Fruit fly (Drosophila melanogaster): ENCODE data around the gene CG7231.

DNA sequence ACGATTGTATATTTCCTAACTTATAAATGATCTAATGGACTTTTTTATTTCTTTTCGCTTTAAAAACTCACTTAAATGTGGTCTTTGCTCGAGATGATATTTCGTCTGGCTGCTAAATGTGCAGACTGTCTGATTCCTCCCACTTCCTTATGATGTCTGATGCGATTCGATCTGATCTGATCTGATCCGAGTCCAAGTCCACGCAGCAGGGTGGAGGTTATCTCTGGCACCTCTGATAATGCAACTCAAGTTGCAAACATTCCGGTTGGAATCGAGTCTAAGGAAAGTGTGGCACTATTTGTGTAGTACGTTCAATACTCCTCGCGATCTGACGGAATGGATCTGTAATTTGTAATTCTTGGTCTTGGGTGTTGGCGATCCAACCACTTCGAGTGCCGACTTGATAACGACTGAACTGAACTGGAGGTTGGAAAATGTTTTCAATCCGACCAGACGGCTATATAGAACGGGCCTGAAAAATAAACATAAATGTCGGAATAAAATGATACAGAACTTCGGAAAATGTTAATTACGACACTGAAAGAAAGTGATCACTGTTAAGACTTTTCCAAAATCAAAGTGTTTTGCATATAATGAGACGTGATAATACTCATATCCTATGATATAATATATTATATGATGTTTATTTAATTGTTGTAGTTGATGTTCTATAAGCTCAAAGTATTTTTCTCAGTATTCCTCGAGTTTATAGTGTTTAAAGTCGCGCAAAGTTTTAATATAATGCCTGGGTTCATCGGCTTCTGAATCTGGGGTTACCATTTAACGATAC is 13.7 kb downstream of the CG7231 start:
- no peak for TF ChIP-seq Blimp-1 (GFP tag; optimal IDR thresholded peaks at IDR 0.05)
- peak; percentile 34 for TF ChIP-seq acj6 (GFP tag; optimal IDR thresholded peaks at IDR 0.05)
- 0 out of 2 replicates have a peak, but pooled peaks have one; percentile 13 for TF ChIP-seq Gug (GFP tag; IDR thresholded peaks at IDR 0.05)
- TF ChIP-seq CG7368 (GFP tag; optimal IDR thresholded peaks at IDR 0.05): peak; percentile 4
- no peak for TF ChIP-seq fd85E (GFP tag; optimal IDR thresholded peaks at IDR 0.05)
- TF ChIP-seq Eip93F (GFP tag; optimal IDR thresholded peaks at IDR 0.05): no peak
- TF ChIP-seq CG3032 (tag; optimal IDR thresholded peaks at IDR 0.05): peak; percentile 49
- TF ChIP-seq CG11294 (GFP tag; IDR thresholded peaks at IDR 0.05): no peak
- peak; percentile 11 for TF ChIP-seq CG34406 (GFP tag; optimal IDR thresholded peaks at IDR 0.05)
- TF ChIP-seq CG32006 (GFP tag; optimal IDR thresholded peaks at IDR 0.05): peak; percentile 49
- no peak for TF ChIP-seq cyc (GFP tag; optimal IDR thresholded peaks at IDR 0.05)
- no peak for TF ChIP-seq CG16779 (tag; optimal IDR thresholded peaks at IDR 0.05)
